Fruit fly (Drosophila melanogaster) whole organism, embryonic: Measurements from ENCODE around the gene CG14966.
A peak's percentile ranks its signal among the peaks of the same experiment; 100 is the strongest.

Experiments used
- Aef1 ChIP-seq: fragments of 200-800 bp; sonication (Bioruptor generic); IDR thresholded peaks from 3 replicates; pipeline ENCODE4 v1.3.6; 2022; ENCODE audit warnings: missing biosample characterization, missing genetic modification characterization
- Blimp-1 ChIP-seq: fragments of 200-800 bp; sonication (Bioruptor generic); optimal IDR thresholded peaks from 3 replicates; lab custom pipeline; 2018; ENCODE audit warnings: missing biosample characterization, missing genetic modification characterization, mild to moderate bottlenecking, moderate library complexity, missing genetic modification reagents
- CG10274 ChIP-seq: fragments of 200-800 bp; sonication (Bioruptor generic); optimal IDR thresholded peaks from 3 replicates; lab custom pipeline; 2017; ENCODE audit warnings: missing biosample characterization, mild to moderate bottlenecking, missing genetic modification characterization
- CG10565 ChIP-seq: fragments of 200-800 bp; sonication (Bioruptor generic); optimal IDR thresholded peaks from 3 replicates; lab custom pipeline; 2016; ENCODE audit warnings: missing biosample characterization, mild to moderate bottlenecking, missing genetic modification characterization
- CG12236 ChIP-seq: fragments of 200-800 bp; sonication (Bioruptor generic); optimal IDR thresholded peaks from 2 replicates; lab custom pipeline; 2016; ENCODE audit warnings: missing biosample characterization, missing genetic modification characterization
- CG13894 ChIP-seq: fragments of 200-800 bp; sonication (Bioruptor generic); optimal IDR thresholded peaks from 3 replicates; lab custom pipeline; 2018; ENCODE audit warnings: missing biosample characterization, mild to moderate bottlenecking, missing genetic modification characterization, moderate library complexity
- CG15696 ChIP-seq: fragments of 200-800 bp; sonication (Bioruptor generic); optimal IDR thresholded peaks from 2 replicates; lab custom pipeline; 2019; ENCODE audit warnings: missing biosample characterization, mild to moderate bottlenecking, missing genetic modification characterization, moderate library complexity
- CG16813 ChIP-seq: fragments of 200-800 bp; sonication (Bioruptor generic); IDR thresholded peaks from 3 replicates; pipeline ENCODE4 v1.3.6; 2022; ENCODE audit warnings: missing biosample characterization, missing genetic modification characterization; ENCODE audit not compliant: partially characterized antibody
- CG16863 ChIP-seq: fragments of 200-800 bp; sonication (Bioruptor generic); optimal IDR thresholded peaks from 3 replicates; lab custom pipeline; 2016; ENCODE audit warnings: missing biosample characterization, missing genetic modification characterization
- CG17612 ChIP-seq: fragments of 200-800 bp; sonication (Bioruptor generic); IDR thresholded peaks from 2 replicates; pipeline ENCODE4 v1.3.6; 2022; ENCODE audit warnings: missing biosample characterization, missing genetic modification characterization
- CG2678 ChIP-seq: fragments of 200-800 bp; sonication (Bioruptor generic); optimal IDR thresholded peaks from 3 replicates; lab custom pipeline; 2019; ENCODE audit warnings: missing biosample characterization, mild to moderate bottlenecking, missing genetic modification characterization, moderate library complexity
- CG32772 ChIP-seq: fragments of 200-800 bp; sonication (Bioruptor generic); IDR thresholded peaks from 2 replicates; pipeline ENCODE4 v1.3.6; 2022; ENCODE audit warnings: missing biosample characterization, missing genetic modification characterization
- CG3995 ChIP-seq: fragments of 200-800 bp; sonication (Bioruptor generic); optimal IDR thresholded peaks from 3 replicates; lab custom pipeline; 2016; ENCODE audit warnings: missing biosample characterization, missing genetic modification characterization
- CG42726 ChIP-seq: fragments of 200-800 bp; sonication (Bioruptor generic); IDR thresholded peaks from 2 replicates; pipeline ENCODE4 v1.3.6; 2022; ENCODE audit warnings: missing biosample characterization, missing genetic modification characterization; ENCODE audit not compliant: partially characterized antibody
- CG6791 ChIP-seq: fragments of 200-800 bp; sonication (Bioruptor generic); IDR thresholded peaks from 3 replicates; pipeline ENCODE4 v1.3.6; 2022; ENCODE audit warnings: missing biosample characterization, missing genetic modification characterization; ENCODE audit not compliant: partially characterized antibody
- CG7928 ChIP-seq: fragments of 200-800 bp; sonication (Bioruptor generic); optimal IDR thresholded peaks from 2 replicates; lab custom pipeline; 2017; ENCODE audit warnings: missing biosample characterization, mild to moderate bottlenecking, missing genetic modification characterization
- CG8924 ChIP-seq: fragments of 200-800 bp; optimal IDR thresholded peaks from 3 replicates; lab custom pipeline; 2019; ENCODE audit warnings: missing biosample characterization, mild to moderate bottlenecking, missing genetic modification characterization, moderate library complexity
- CG9215 ChIP-seq: fragments of 200-800 bp; sonication (Bioruptor generic); IDR thresholded peaks from 2 replicates; pipeline ENCODE4 v1.3.6; 2022; ENCODE audit warnings: missing biosample characterization, missing genetic modification characterization
- CG9817 ChIP-seq: fragments of 200-800 bp; sonication (Bioruptor generic); optimal IDR thresholded peaks from 2 replicates; lab custom pipeline; 2018; ENCODE audit warnings: missing biosample characterization, mild to moderate bottlenecking, missing genetic modification characterization, moderate library complexity
- E2f1 ChIP-seq: fragments of 200-800 bp; sonication (Bioruptor generic); IDR thresholded peaks from 2 replicates; pipeline ENCODE4 v1.3.6; 2022; ENCODE audit warnings: missing biosample characterization, missing genetic modification characterization
- ERR ChIP-seq: fragments of 200-800 bp; sonication (Bioruptor generic); optimal IDR thresholded peaks from 2 replicates; lab custom pipeline; 2016; ENCODE audit warnings: missing biosample characterization, missing genetic modification characterization
- Ets97D ChIP-seq: fragments of 200-800 bp; sonication (Bioruptor generic); optimal IDR thresholded peaks from 3 replicates; lab custom pipeline; 2016; ENCODE audit warnings: missing biosample characterization, missing genetic modification characterization
- HHEX ChIP-seq: fragments of 200-800 bp; sonication (Bioruptor generic); optimal IDR thresholded peaks from 3 replicates; lab custom pipeline; 2017; ENCODE audit warnings: missing biosample characterization, mild to moderate bottlenecking, missing genetic modification characterization, missing genetic modification reagents
- HmgZ ChIP-seq: fragments of 200-800 bp; sonication (Bioruptor generic); optimal IDR thresholded peaks from 2 replicates; lab custom pipeline; 2018; ENCODE audit warnings: missing biosample characterization, mild to moderate bottlenecking, missing genetic modification characterization
- Hr3 ChIP-seq: fragments of 200-800 bp; sonication (Bioruptor generic); optimal IDR thresholded peaks from 3 replicates; lab custom pipeline; 2016; ENCODE audit warnings: missing biosample characterization, missing genetic modification characterization
- NC2β ChIP-seq: fragments of 200-800 bp; sonication (Bioruptor generic); optimal IDR thresholded peaks from 2 replicates; lab custom pipeline; 2016; ENCODE audit warnings: missing biosample characterization, missing genetic modification characterization
- NFAT ChIP-seq: fragments of 200-800 bp; sonication (Bioruptor generic); IDR thresholded peaks from 2 replicates; pipeline ENCODE4 v1.3.6; 2022; ENCODE audit warnings: missing biosample characterization, missing genetic modification characterization
- Nf-YA ChIP-seq: fragments of 200-800 bp; sonication (Bioruptor generic); IDR thresholded peaks from 2 replicates; pipeline ENCODE4 v1.3.6; 2022; ENCODE audit warnings: missing biosample characterization, missing genetic modification characterization
- NfI ChIP-seq: fragments of 200-800 bp; sonication (Bioruptor generic); optimal IDR thresholded peaks from 3 replicates; lab custom pipeline; 2018; ENCODE audit warnings: missing biosample characterization, mild to moderate bottlenecking, missing genetic modification characterization, moderate library complexity
- Rfx ChIP-seq: fragments of 200-800 bp; sonication (Bioruptor generic); IDR thresholded peaks from 2 replicates; pipeline ENCODE4 v1.3.6; 2022; ENCODE audit warnings: missing biosample characterization, missing genetic modification characterization
- Tbp ChIP-seq: fragments of >200 bp; optimal IDR thresholded peaks from 2 replicates; lab custom pipeline; 2018; ENCODE audit warnings: missing biosample characterization, missing genetic modification characterization
- cas ChIP-seq: fragments of 200-800 bp; sonication (Bioruptor generic); IDR thresholded peaks from 2 replicates; pipeline ENCODE4 v1.3.6; 2022; ENCODE audit warnings: missing biosample characterization, missing genetic modification characterization
- ems ChIP-seq: fragments of 200-800 bp; sonication (Bioruptor generic); optimal IDR thresholded peaks from 3 replicates; lab custom pipeline; 2016; ENCODE audit warnings: missing biosample characterization, missing genetic modification characterization
- eyg ChIP-seq: fragments of 200-800 bp; sonication (Bioruptor generic); optimal IDR thresholded peaks from 3 replicates; lab custom pipeline; 2016; ENCODE audit warnings: missing biosample characterization, missing genetic modification characterization
- gfzf ChIP-seq: fragments of 200-800 bp; sonication (Bioruptor generic); optimal IDR thresholded peaks from 2 replicates; lab custom pipeline; 2016; ENCODE audit warnings: missing biosample characterization, mild to moderate bottlenecking, missing genetic modification characterization, moderate library complexity
- ham ChIP-seq: fragments of 200-800 bp; sonication (Bioruptor generic); IDR thresholded peaks from 2 replicates; pipeline ENCODE4 v1.3.6; 2022; ENCODE audit warnings: missing biosample characterization, missing genetic modification characterization
- hb ChIP-seq: fragments of 200-800 bp; sonication (Bioruptor generic); IDR thresholded peaks from 3 replicates; pipeline ENCODE4 v1.3.6; 2022; ENCODE audit warnings: missing biosample characterization, missing genetic modification characterization; ENCODE audit not compliant: partially characterized antibody
- inv ChIP-seq: fragments of 200-800 bp; sonication (Bioruptor generic); IDR thresholded peaks from 2 replicates; pipeline ENCODE4 v1.3.6; 2022; ENCODE audit warnings: missing biosample characterization, missing genetic modification characterization; ENCODE audit not compliant: partially characterized antibody
- ken ChIP-seq: fragments of 200-800 bp; sonication (Bioruptor generic); IDR thresholded peaks from 3 replicates; pipeline ENCODE4 v1.3.6; 2022; ENCODE audit warnings: missing biosample characterization, missing genetic modification characterization
- lmd ChIP-seq: fragments of 200-800 bp; sonication (Bioruptor generic); IDR thresholded peaks from 2 replicates; pipeline ENCODE4 v1.3.6; 2022; ENCODE audit warnings: missing biosample characterization, missing genetic modification characterization
- prd ChIP-seq, 3 experiments: fragments of >200 bp in 2 of 3; fragments of 200-800 bp in 1 of 3; sonication (Bioruptor generic) in 1 of 3; optimal IDR thresholded peaks in 2 of 3; IDR thresholded peaks in 1 of 3; 2 replicates in 2 of 3; 3 replicates in 1 of 3; pipeline versions ENCODE4 v1.3.6 to Lab custom; 2017 to 2022; ENCODE audit warnings: missing biosample characterization in 1 of 3, missing genetic modification characterization in 1 of 3
- ranshi ChIP-seq: fragments of 200-800 bp; sonication (Bioruptor generic); IDR thresholded peaks from 2 replicates; pipeline ENCODE4 v1.3.6; 2022; ENCODE audit warnings: missing biosample characterization, missing genetic modification characterization
- sd ChIP-seq: fragments of 200-800 bp; sonication (Bioruptor generic); optimal IDR thresholded peaks from 3 replicates; lab custom pipeline; 2018; ENCODE audit warnings: missing biosample characterization, mild to moderate bottlenecking, missing genetic modification characterization, moderate library complexity
- shn ChIP-seq: fragments of 200-800 bp; sonication (Bioruptor generic); optimal IDR thresholded peaks from 3 replicates; lab custom pipeline; 2016; ENCODE audit warnings: missing biosample characterization, missing genetic modification characterization
- slbo ChIP-seq: fragments of 200-800 bp; sonication (Bioruptor generic); IDR thresholded peaks from 2 replicates; pipeline ENCODE4 v1.3.6; 2022; ENCODE audit warnings: missing biosample characterization, missing genetic modification characterization
- tap ChIP-seq: fragments of 200-800 bp; optimal IDR thresholded peaks from 3 replicates; lab custom pipeline; 2019; ENCODE audit warnings: missing biosample characterization, mild to moderate bottlenecking, missing genetic modification characterization, moderate library complexity
- zen2 ChIP-seq: fragments of 200-800 bp; sonication (Bioruptor generic); IDR thresholded peaks from 3 replicates; pipeline ENCODE4 v1.3.6; 2022; ENCODE audit warnings: missing biosample characterization, missing genetic modification characterization; ENCODE audit not compliant: partially characterized antibody
- zfh1 ChIP-seq: fragments of 200-800 bp; sonication (Bioruptor generic); IDR thresholded peaks from 3 replicates; pipeline ENCODE4 v1.3.6; 2022; ENCODE audit warnings: missing biosample characterization, missing genetic modification characterization

The CG14966 gene

DNA sequence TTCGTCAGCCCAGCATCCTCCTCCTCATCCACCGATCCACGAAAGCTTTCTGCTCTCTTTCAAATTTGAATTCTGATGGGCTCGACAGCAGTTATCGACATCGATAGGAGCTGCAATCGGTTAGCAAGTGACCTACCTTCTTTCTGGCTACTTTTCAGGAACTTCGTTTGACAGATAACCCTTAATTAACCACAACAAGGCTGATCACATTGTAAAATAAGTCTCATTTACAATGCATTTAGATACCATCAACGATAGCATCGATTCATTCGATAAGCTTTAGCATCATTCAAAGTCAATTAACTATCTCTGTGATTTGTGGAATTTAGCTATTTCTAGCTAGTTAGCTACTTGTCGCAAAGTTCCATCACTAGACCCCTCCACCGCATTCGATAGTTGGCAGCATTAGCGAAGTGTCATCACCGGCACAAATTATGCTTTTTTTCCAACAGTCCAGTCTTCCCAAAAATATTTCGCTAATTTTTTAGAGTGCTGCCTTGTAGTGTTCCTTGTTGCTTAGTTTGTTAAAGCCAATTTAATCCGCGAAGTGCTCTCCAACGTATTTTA lies 18.8 kb downstream of the CG14966 start, which contains the start of the genes MnM and Girdin (continued):
- TF ChIP-seq cas (GFP tag; lab: Robert Waterston, UW) (0 out of 2 replicates have a peak, but pooled peaks have one; percentile 19), Rfx (GFP tag; lab: Robert Waterston, UW) (peak; percentile 75), shn (peak; percentile 87), CG9215 (GFP tag; lab: Robert Waterston, UW) (peak; percentile 67), NfI (peak; percentile 53), CG17612 (GFP tag; lab: Robert Waterston, UW) (no peak), CG2678 (tag; lab: Kevin White, UChicago) (no peak), zen2 (no peak; the same call in 2 of the 3 replicates), NC2β (GFP tag; lab: Kevin White, UChicago) (peak; percentile 51), Hr3 (GFP tag; lab: Kevin White, UChicago) (peak; percentile 86), CG7928 (GFP tag; lab: Kevin White, UChicago) (peak; percentile 25), NFAT (GFP tag; lab: Robert Waterston, UW) (peak; percentile 62; the same call in 1 of the 2 replicates), ranshi (GFP tag; lab: Robert Waterston, UW) (peak; percentile 54; the same call in 1 of the 2 replicates), slbo (GFP tag; lab: Robert Waterston, UW) (peak; percentile 83), inv (peak; percentile 87), CG8924 (tag; lab: Kevin White, UChicago) (peak; percentile 46), CG10274 (no peak), sd (tag; lab: Kevin White, UChicago) (peak; percentile 91), eyg (GFP tag; lab: Kevin White, UChicago) (no peak), prd (optimal IDR thresholded peaks at IDR 0.05; lab: Kevin White, UChicago) (no peak), prd (GFP tag; IDR thresholded peaks at IDR 0.05; lab: Robert Waterston, UW) (peak; percentile 53; the same call in 1 of the 3 replicates), tap (no peak), CG10565 (GFP tag; lab: Kevin White, UChicago) (no peak), gfzf (GFP tag; lab: Kevin White, UChicago) (peak; percentile 34), E2f1 (GFP tag; lab: Robert Waterston, UW) (peak; percentile 25; the same call in 1 of the 2 replicates), Nf-YA (GFP tag; lab: Robert Waterston, UW) (no peak), ems (GFP tag; lab: Kevin White, UChicago) (peak; percentile 50), CG32772 (peak; percentile 44; the same call in 1 of the 2 replicates), CG16863 (GFP tag; lab: Kevin White, UChicago) (peak; percentile 63), CG9817 (tag; lab: Kevin White, UChicago) (peak; percentile 67), Aef1 (0 out of 3 replicates have a peak, but pooled peaks have one; percentile 21), CG15696 (tag; lab: Kevin White, UChicago) (peak; percentile 41), CG13894 (tag; lab: Kevin White, UChicago) (no peak), CG6791 (GFP tag; lab: Robert Waterston, UW) (peak; percentile 69; the same call in 1 of the 3 replicates), CG42726 (GFP tag; lab: Robert Waterston, UW) (0 out of 2 replicates have a peak, but pooled peaks have one; percentile 49), CG16813 (GFP tag; lab: Robert Waterston, UW) (peak; percentile 88), CG12236 (GFP tag; lab: Kevin White, UChicago) (peak; percentile 1), ERR (GFP tag; lab: Kevin White, UChicago) (peak; percentile 55), CG3995 (GFP tag; lab: Kevin White, UChicago) (peak; percentile 86), Blimp-1 (GFP tag; lab: Kevin White, UChicago) (no peak), lmd (GFP tag; lab: Robert Waterston, UW) (peak; percentile 56), Ets97D (GFP tag; lab: Kevin White, UChicago) (peak; percentile 79), HmgZ (peak; percentile 82), ham (GFP tag; lab: Robert Waterston, UW) (no peak), ken (GFP tag; lab: Robert Waterston, UW) (0 out of 3 replicates have a peak, but pooled peaks have one; percentile 31), Tbp (GFP tag; lab: Kevin White, UChicago) (peak; percentile 39), zfh1 (GFP tag; lab: Robert Waterston, UW) (peak; percentile 16; the same call in 1 of the 3 replicates), HHEX (no peak), hb (GFP tag; lab: Robert Waterston, UW) (peak; percentile 76; the same call in 2 of the 3 replicates)
